1 fruit fly cellular context compared by ENCODE assay signal in genomic region chrX:13677970-13678490, dm6.
A peak's percentile ranks its signal among the peaks of the same experiment; 100 is the strongest.
TF ChIP-seq lines count a peak whose summit lies in the region.

No protein-coding gene starts in this region.

TF ChIP-seq in whole organism, embryonic, 481 proteins besides CTCF, POLR2A, EP300 and RAD21 (continued from another document):
- TF ChIP-seq CG34376 (GFP tag; optimal IDR thresholded peaks at IDR 0.05; lab: Kevin White, UChicago), result peak; percentile 3
- TF ChIP-seq CG9797 (GFP tag; optimal IDR thresholded peaks at IDR 0.05; lab: Kevin White, UChicago), result no peak
- TF ChIP-seq CG2712 (tag; optimal IDR thresholded peaks at IDR 0.05; lab: Kevin White, UChicago), result peak; percentile 71
- TF ChIP-seq CG1603 (tag; optimal IDR thresholded peaks at IDR 0.05; lab: Kevin White, UChicago), result no peak
- TF ChIP-seq CG12391 (tag; optimal IDR thresholded peaks at IDR 0.05; lab: Kevin White, UChicago), result no peak
- TF ChIP-seq Dp (GFP tag; optimal IDR thresholded peaks at IDR 0.05; lab: Kevin White, UChicago), result peak; percentile 9
- TF ChIP-seq ken (GFP tag; IDR thresholded peaks at IDR 0.05; lab: Robert Waterston, UW), result no peak
- TF ChIP-seq Nf-YA (GFP tag; IDR thresholded peaks at IDR 0.05; lab: Robert Waterston, UW), result no peak
- no peak for TF ChIP-seq Blimp-1 (GFP tag; optimal IDR thresholded peaks at IDR 0.05; lab: Kevin White, UChicago)
- TF ChIP-seq Dbx (GFP tag; IDR thresholded peaks at IDR 0.05; lab: Robert Waterston, UW), result no peak
- TF ChIP-seq HmgZ (tag; optimal IDR thresholded peaks at IDR 0.05; lab: Kevin White, UChicago), result peak; percentile 20
- TF ChIP-seq Dad (GFP tag; optimal IDR thresholded peaks at IDR 0.05; lab: Kevin White, UChicago), result no peak
- TF ChIP-seq HLH3B (GFP tag; IDR thresholded peaks at IDR 0.05; lab: Robert Waterston, UW), result no peak
- no peak for TF ChIP-seq stc (GFP tag; IDR thresholded peaks at IDR 0.05; lab: Robert Waterston, UW)
- no peak for TF ChIP-seq CG7963 (GFP tag; IDR thresholded peaks at IDR 0.05; lab: Robert Waterston, UW; ENCODE audit: partially characterized antibody)
- TF ChIP-seq crol (GFP tag; IDR thresholded peaks at IDR 0.05; lab: Robert Waterston, UW), result peak; percentile 67
- no peak for TF ChIP-seq crc (GFP tag; optimal IDR thresholded peaks at IDR 0.05; lab: Kevin White, UChicago)
- peak; percentile 25; the same call in 1 of the 2 replicates for TF ChIP-seq GATAe (GFP tag; conservative IDR thresholded peaks at IDR 0.05; lab: Robert Waterston, UW)
